Worm (Caenorhabditis elegans): Measurements from ENCODE around the gene tag-124.

- TF ChIP-seq ztf-11 (tag; optimal IDR thresholded peaks at IDR 0.05) = no peak
- peak; percentile 34 for TF ChIP-seq nhr-11 (tag; optimal IDR thresholded peaks at IDR 0.05)
- TF ChIP-seq zag-1 (tag; optimal IDR thresholded peaks at IDR 0.05) = no peak
- peak; percentile 62 for TF ChIP-seq snpc-4 (tag; optimal IDR thresholded peaks at IDR 0.05)
- peak; percentile 74 for TF ChIP-seq nhr-25 (tag; optimal IDR thresholded peaks at IDR 0.05)
- TF ChIP-seq ama-1 (optimal IDR thresholded peaks at IDR 0.05) = no peak
Measured at ce11 chrII:9591071-9591470, at the start of gene tag-124, which contains the start of gene E02H1.1.
